Fruit fly (Drosophila melanogaster): Measurements from ENCODE around the gene Ttc19.
A peak's percentile ranks its signal among the peaks of the same experiment; 100 is the strongest.

Ttc19 gene

DNA sequence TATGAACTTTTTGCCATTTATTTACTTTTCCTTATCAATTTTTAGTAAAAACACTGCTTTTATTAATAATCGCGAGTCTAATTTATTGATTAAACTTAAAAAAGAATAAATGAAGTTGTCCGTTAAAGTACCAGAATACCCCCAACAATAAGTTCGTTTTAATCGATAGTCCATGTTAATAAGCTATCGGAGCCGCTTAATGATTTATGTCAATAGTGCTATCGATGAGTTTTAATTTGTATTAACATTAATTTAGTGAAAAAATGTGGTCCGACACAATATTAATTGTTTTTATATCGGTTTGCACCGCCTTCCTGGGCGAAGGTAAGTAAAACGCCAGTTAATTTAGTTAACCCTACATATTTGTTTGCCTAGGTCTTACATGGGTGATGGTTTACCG, 4.0 kb upstream of the Ttc19 start, which contains the start of gene CG10470:
CG10470 (plus strand) TSS at position 165 of the 400 bp plus-strand sequence.
- TF ChIP-seq rn (GFP tag; IDR thresholded peaks at IDR 0.05) (no peak), CG12605 (GFP tag; IDR thresholded peaks at IDR 0.05) (no peak), CG13204 (GFP tag; optimal IDR thresholded peaks at IDR 0.05) (no peak), CG8159 (tag; optimal IDR thresholded peaks at IDR 0.05) (peak; percentile 4), D1 (tag; optimal IDR thresholded peaks at IDR 0.05) (no peak), fd96Ca (GFP tag; IDR thresholded peaks at IDR 0.05) (no peak), CG8301 (tag; optimal IDR thresholded peaks at IDR 0.05) (no peak)

DNA sequence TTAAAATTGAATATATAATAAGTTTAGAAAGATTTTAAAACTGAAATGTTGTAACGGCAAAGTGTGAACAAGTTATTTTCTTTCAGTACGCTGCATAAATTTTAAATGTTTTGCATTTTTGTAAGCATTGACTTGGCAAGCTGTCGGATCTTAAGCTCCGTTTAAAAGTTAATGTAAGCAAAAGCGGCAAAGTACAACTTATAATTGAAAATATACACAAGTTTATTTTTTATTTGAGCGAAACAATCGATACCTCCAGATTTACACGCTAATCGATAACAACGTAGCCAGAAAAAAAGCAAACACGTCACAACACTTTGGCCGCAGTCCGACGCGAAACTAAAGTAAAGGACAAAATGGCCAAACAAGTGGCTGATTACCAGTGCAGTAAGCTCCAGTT, 3.4 kb downstream of the Ttc19 start, which contains the start of gene Catsup:
Catsup (plus strand) TSS at position 273 of the 400 bp plus-strand sequence.
- TF ChIP-seq fd96Ca (GFP tag; IDR thresholded peaks at IDR 0.05) (no peak), Pif1B (GFP tag; optimal IDR thresholded peaks at IDR 0.05) (no peak), CG8159 (tag; optimal IDR thresholded peaks at IDR 0.05) (no peak), Ets98B (GFP tag; IDR thresholded peaks at IDR 0.05) (no peak), gl (tag; optimal IDR thresholded peaks at IDR 0.05) (no peak), CG32121 (GFP tag; IDR thresholded peaks at IDR 0.05) (no peak), CG15710 (tag; optimal IDR thresholded peaks at IDR 0.05) (no peak), CG34367 (tag; optimal IDR thresholded peaks at IDR 0.05) (no peak), CG17806 (tag; optimal IDR thresholded peaks at IDR 0.05) (no peak), D1 (tag; optimal IDR thresholded peaks at IDR 0.05) (no peak)

DNA sequence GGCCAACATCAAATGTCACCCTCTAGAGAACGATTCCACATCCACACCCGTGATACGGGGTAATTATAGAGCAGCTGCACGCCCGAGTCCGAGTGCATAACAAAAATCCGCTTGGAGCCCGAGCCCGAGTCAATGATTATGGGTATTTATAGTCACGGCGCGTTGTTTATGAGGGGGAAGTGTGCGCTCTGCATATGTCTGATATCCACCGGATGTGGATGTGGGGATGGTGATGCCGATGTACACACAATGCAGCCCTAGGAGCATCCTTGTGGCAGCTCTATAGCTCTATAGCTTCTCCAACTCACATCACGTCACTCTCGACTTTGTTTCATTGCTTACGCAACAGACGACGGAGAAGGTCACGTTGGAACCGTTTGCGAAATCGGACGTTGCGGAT, 7.5 kb downstream of the Ttc19 start:
- TF ChIP-seq CG15710 (tag; optimal IDR thresholded peaks at IDR 0.05), result no peak
- peak; percentile 26; the same call in 1 of the 3 replicates for TF ChIP-seq CG4496 (GFP tag; IDR thresholded peaks at IDR 0.05)

dm6 chr2L:19037011-19037410, 7.9 kb downstream of the Ttc19 start:
- TF ChIP-seq CG32121 (GFP tag; IDR thresholded peaks at IDR 0.05) (peak; percentile 27; the same call in 1 of the 2 replicates), Ets98B (GFP tag; IDR thresholded peaks at IDR 0.05) (no peak)

dm6 chr2L:19036105-19036714, 8.7 kb downstream of the Ttc19 start:
- no peak for TF ChIP-seq CG14655 (GFP tag; optimal IDR thresholded peaks at IDR 0.05)
- no peak for TF ChIP-seq Pif1B (GFP tag; optimal IDR thresholded peaks at IDR 0.05)
- peak; percentile 47; the same call in 2 of the 3 replicates for TF ChIP-seq CG4496 (GFP tag; IDR thresholded peaks at IDR 0.05)
- peak; percentile 18 for TF ChIP-seq CG9948 (tag; optimal IDR thresholded peaks at IDR 0.05)
- TF ChIP-seq CG8159 (tag; optimal IDR thresholded peaks at IDR 0.05), result no peak
- no peak for TF ChIP-seq fd96Ca (GFP tag; IDR thresholded peaks at IDR 0.05)
- TF ChIP-seq CG8301 (tag; optimal IDR thresholded peaks at IDR 0.05), result peak; percentile 27
- TF ChIP-seq CG17806 (tag; optimal IDR thresholded peaks at IDR 0.05), result no peak
- TF ChIP-seq gl (tag; optimal IDR thresholded peaks at IDR 0.05), result no peak
- no peak for TF ChIP-seq D1 (tag; optimal IDR thresholded peaks at IDR 0.05)
- TF ChIP-seq rn (GFP tag; IDR thresholded peaks at IDR 0.05), result no peak
- TF ChIP-seq Ets98B (GFP tag; IDR thresholded peaks at IDR 0.05), result peak; percentile 20; the same call in 1 of the 2 replicates
- no peak for TF ChIP-seq EcR (GFP tag; optimal IDR thresholded peaks at IDR 0.05)
- TF ChIP-seq CG34367 (tag; optimal IDR thresholded peaks at IDR 0.05), result no peak
- TF ChIP-seq Pif1A (GFP tag; optimal IDR thresholded peaks at IDR 0.05), result no peak
- peak; percentile 47; the same call in 1 of the 2 replicates for TF ChIP-seq CG32121 (GFP tag; IDR thresholded peaks at IDR 0.05)
- no peak for TF ChIP-seq CG10348 (GFP tag; IDR thresholded peaks at IDR 0.05)
- TF ChIP-seq CG12605 (GFP tag; IDR thresholded peaks at IDR 0.05), result no peak
- TF ChIP-seq Snoo (tag; optimal IDR thresholded peaks at IDR 0.05), result no peak
- peak; percentile 86 for TF ChIP-seq CG13204 (GFP tag; optimal IDR thresholded peaks at IDR 0.05)
- TF ChIP-seq CG15710 (tag; optimal IDR thresholded peaks at IDR 0.05), result no peak

DNA sequence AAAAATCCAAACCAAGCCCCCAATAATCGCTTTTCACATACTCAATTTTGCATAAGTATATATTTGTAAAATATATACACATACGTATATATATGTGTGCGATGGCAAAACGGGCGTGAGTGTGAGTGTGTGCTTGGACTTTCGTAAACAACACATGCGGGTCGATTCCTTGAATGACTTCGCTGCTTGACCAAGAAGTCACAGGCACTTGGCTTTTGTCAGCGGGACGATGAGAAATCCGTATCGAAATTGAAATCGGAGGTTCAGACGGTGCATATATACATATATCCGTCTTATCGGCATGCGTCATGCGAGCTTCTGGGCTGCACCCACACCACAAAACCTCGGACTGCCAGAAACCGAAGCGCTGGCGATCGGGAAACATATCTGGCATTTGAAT, 9.9 kb downstream of the Ttc19 start:
- TF ChIP-seq CG14655 (GFP tag; optimal IDR thresholded peaks at IDR 0.05) (no peak), CG32121 (GFP tag; IDR thresholded peaks at IDR 0.05) (no peak), CG13204 (GFP tag; optimal IDR thresholded peaks at IDR 0.05) (no peak), CG15710 (tag; optimal IDR thresholded peaks at IDR 0.05) (no peak), rn (GFP tag; IDR thresholded peaks at IDR 0.05) (no peak), Pif1B (GFP tag; optimal IDR thresholded peaks at IDR 0.05) (peak; percentile 15), CG12605 (GFP tag; IDR thresholded peaks at IDR 0.05) (no peak)

DNA sequence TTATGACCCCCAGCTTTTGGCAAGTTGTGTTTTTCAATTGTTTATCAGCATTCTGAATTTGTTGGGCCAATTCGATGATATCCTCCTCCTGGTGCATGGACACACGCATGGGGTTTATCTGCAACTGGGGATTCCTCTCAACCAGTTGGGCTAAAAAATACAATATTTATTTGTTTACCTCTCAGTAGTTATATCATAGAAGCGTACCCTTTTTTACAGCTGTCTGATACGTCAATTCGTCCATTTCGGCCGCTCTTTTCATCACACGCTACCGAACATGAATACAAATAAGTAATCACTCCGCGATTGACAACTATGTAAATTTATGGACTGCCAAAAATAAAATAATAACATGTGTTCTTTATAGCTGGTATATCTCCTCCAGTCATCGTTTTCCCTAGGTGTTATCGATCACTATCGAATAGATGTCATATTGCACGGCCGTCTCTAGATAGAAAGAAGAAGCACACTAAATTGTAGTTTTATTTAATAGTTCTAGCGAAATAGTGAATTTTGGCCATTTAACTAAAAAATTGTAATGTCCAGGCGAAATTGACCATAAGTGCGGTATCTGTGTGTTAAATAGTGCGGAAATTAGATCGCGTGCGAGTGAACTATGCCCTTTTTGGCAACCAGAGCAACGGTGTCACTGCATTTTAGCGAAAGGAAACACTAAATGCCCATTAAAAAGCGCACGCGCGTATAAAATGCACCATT, 10.6 kb downstream of the Ttc19 start, which contains the start of the genes mib2 and CG31800:
mib2 (plus strand) TSS at position 232 of the 717 bp plus-strand sequence.
CG31800 (minus strand) TSS at position 364 of the 717 bp plus-strand sequence.
- no peak for TF ChIP-seq CG12605 (GFP tag; IDR thresholded peaks at IDR 0.05)
- no peak for TF ChIP-seq CG32121 (GFP tag; IDR thresholded peaks at IDR 0.05)
- TF ChIP-seq CG13204 (GFP tag; optimal IDR thresholded peaks at IDR 0.05), result no peak
- no peak for TF ChIP-seq EcR (GFP tag; optimal IDR thresholded peaks at IDR 0.05)
- TF ChIP-seq CG14655 (GFP tag; optimal IDR thresholded peaks at IDR 0.05), result no peak
- TF ChIP-seq CG8159 (tag; optimal IDR thresholded peaks at IDR 0.05), result no peak
- no peak for TF ChIP-seq CG15710 (tag; optimal IDR thresholded peaks at IDR 0.05)
- no peak for TF ChIP-seq CG4496 (GFP tag; IDR thresholded peaks at IDR 0.05)
- TF ChIP-seq fd96Ca (GFP tag; IDR thresholded peaks at IDR 0.05), result no peak
- TF ChIP-seq Ets98B (GFP tag; IDR thresholded peaks at IDR 0.05), result no peak
- no peak for TF ChIP-seq gl (tag; optimal IDR thresholded peaks at IDR 0.05)
- no peak for TF ChIP-seq Pif1A (GFP tag; optimal IDR thresholded peaks at IDR 0.05)
- no peak for TF ChIP-seq CG9948 (tag; optimal IDR thresholded peaks at IDR 0.05)
- TF ChIP-seq Snoo (tag; optimal IDR thresholded peaks at IDR 0.05), result no peak
- TF ChIP-seq rn (GFP tag; IDR thresholded peaks at IDR 0.05), result no peak
- no peak for TF ChIP-seq CG34367 (tag; optimal IDR thresholded peaks at IDR 0.05)
- TF ChIP-seq CG17806 (tag; optimal IDR thresholded peaks at IDR 0.05), result no peak
- no peak for TF ChIP-seq CG8301 (tag; optimal IDR thresholded peaks at IDR 0.05)
- TF ChIP-seq CG10348 (GFP tag; IDR thresholded peaks at IDR 0.05), result no peak
